Worm (Caenorhabditis elegans): ENCODE results near the gene F19C6.4.

- no peak for TF ChIP-seq dao-5 (tag; optimal IDR thresholded peaks at IDR 0.05)
- TF ChIP-seq W03F9.2 (tag; optimal IDR thresholded peaks at IDR 0.05), result no peak
- no peak for TF ChIP-seq him-1 (tag; optimal IDR thresholded peaks at IDR 0.05)
Measured at ce11 chrX:10044473-10044872, 26.6 kb upstream of the F19C6.4 start.
